Worm (Caenorhabditis elegans): ENCODE measurements around the gene idpp-6.

Gene idpp-6

DNA sequence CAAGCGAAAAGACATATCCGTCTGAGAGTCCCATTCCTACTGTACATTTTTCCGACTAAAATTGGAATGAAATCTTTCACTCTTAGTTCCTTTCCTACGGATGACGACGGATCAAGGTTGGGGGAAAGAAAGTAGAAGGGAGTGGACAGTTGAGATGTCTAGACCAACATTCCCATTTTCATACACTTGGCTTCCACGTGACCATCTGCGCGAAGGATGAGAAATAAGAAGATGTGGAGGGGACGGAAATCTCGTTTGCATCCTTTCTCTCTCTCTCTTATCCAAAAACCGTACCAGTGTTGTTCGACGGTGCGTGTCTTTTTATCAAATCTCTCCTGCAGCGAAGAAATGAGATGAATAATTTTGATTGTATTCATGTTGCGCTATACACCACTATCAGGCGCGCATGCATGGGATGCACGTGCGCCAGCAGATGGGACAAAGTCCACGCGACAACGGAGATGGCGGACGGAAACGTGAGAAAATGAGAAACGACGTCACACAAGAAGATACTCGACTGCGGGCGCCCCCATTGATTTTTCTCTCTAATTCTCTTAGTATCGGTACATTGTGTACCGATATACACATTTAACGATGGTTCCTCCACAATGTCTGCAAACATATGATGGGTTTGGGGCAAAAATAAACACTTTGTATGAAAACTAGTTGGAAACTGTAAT is 45.5 kb upstream of the idpp-6 start (continued):
- TF ChIP-seq unc-86 (tag; optimal IDR thresholded peaks at IDR 0.05) = peak; percentile 90
- TF ChIP-seq egl-27 (tag; optimal IDR thresholded peaks at IDR 0.05) = peak; percentile 93 to 96
- peak; percentile 48 for TF ChIP-seq vab-15 (tag; optimal IDR thresholded peaks at IDR 0.05)
- peak; percentile 100 for TF ChIP-seq nhr-85 (tag)
- TF ChIP-seq nhr-28 (tag; optimal IDR thresholded peaks at IDR 0.05) = no peak
- TF ChIP-seq snu-23 (GFP tag; optimal IDR thresholded peaks at IDR 0.05) = peak; percentile 97
- TF ChIP-seq lin-35 (GFP tag; optimal IDR thresholded peaks at IDR 0.05) = peak; percentile 56 to 75
- TF ChIP-seq pax-3 (tag; optimal IDR thresholded peaks at IDR 0.05) = peak; percentile 85
- peak; percentile 68 for TF ChIP-seq C16A3.4 (tag; optimal IDR thresholded peaks at IDR 0.05)
- TF ChIP-seq alr-1 (tag; optimal IDR thresholded peaks at IDR 0.05; ENCODE audit: borderline replicate concordance) = no peak
- no peak for TF ChIP-seq lin-15B (tag; optimal IDR thresholded peaks at IDR 0.05)
- no peak for TF ChIP-seq ets-5 (GFP tag; IDR thresholded peaks at IDR 0.05)
- peak; percentile 90 for TF ChIP-seq fkh-8 (tag; optimal IDR thresholded peaks at IDR 0.05)
- peak; percentile 78 for TF ChIP-seq skn-1 (tag; optimal IDR thresholded peaks at IDR 0.05)
- peak; percentile 81 for TF ChIP-seq egl-13 (tag; optimal IDR thresholded peaks at IDR 0.05)
- TF ChIP-seq nhr-90 (tag; optimal IDR thresholded peaks at IDR 0.05; ENCODE audit: poor library complexity) = peak; percentile 97
- TF ChIP-seq lin-13 (GFP tag; optimal IDR thresholded peaks at IDR 0.05) = peak; percentile 68
- TF ChIP-seq ama-1 (optimal IDR thresholded peaks at IDR 0.05) = no peak
- TF ChIP-seq ceh-8 (GFP tag; optimal IDR thresholded peaks at IDR 0.05) = no peak
- no peak for TF ChIP-seq Y116A8C.19 (tag; optimal IDR thresholded peaks at IDR 0.05; ENCODE audit: borderline replicate concordance)
- TF ChIP-seq hlh-17 (GFP tag; optimal IDR thresholded peaks at IDR 0.05; ENCODE audit: borderline replicate concordance) = no peak
- TF ChIP-seq nhr-77 (tag; optimal IDR thresholded peaks at IDR 0.05) = peak; percentile 82
- peak; percentile 91 for TF ChIP-seq dsc-1 (tag; optimal IDR thresholded peaks at IDR 0.05)
- TF ChIP-seq xbp-1 (tag; optimal IDR thresholded peaks at IDR 0.05) = peak; percentile 97
- TF ChIP-seq isw-1 (GFP tag; IDR thresholded peaks at IDR 0.05) = peak; percentile 50
- TF ChIP-seq fos-1 (tag; optimal IDR thresholded peaks at IDR 0.05) = peak; percentile 40
- peak in 2 of 3 experiments; percentile 45 to 54 for TF ChIP-seq ceh-82 (tag; optimal IDR thresholded peaks at IDR 0.05)
- peak; percentile 95 for TF ChIP-seq nhr-19 (GFP tag; conservative IDR thresholded peaks at IDR 0.05)
- TF ChIP-seq C04F5.9 (tag; optimal IDR thresholded peaks at IDR 0.05) = peak; percentile 23
- TF ChIP-seq lsy-2 (tag; optimal IDR thresholded peaks at IDR 0.05) = peak; percentile 75 to 82
- peak; percentile 98 for TF ChIP-seq tbx-2 (tag; optimal IDR thresholded peaks at IDR 0.05)
- TF ChIP-seq C34B4.2 (tag; optimal IDR thresholded peaks at IDR 0.05) = no peak
- TF ChIP-seq lir-3 (tag; optimal IDR thresholded peaks at IDR 0.05; ENCODE audit: poor library complexity) = peak; percentile 80
- TF ChIP-seq fkh-10 (GFP tag; optimal IDR thresholded peaks at IDR 0.05) = peak; percentile 64
- TF ChIP-seq pag-3 (tag; optimal IDR thresholded peaks at IDR 0.05; ENCODE audit: borderline replicate concordance, insufficient read depth) = no peak
- TF ChIP-seq lin-39 (tag; optimal IDR thresholded peaks at IDR 0.05) = peak; percentile 50
- peak; percentile 94 for TF ChIP-seq grh-1 (GFP tag; IDR thresholded peaks at IDR 0.05)
- no peak for TF ChIP-seq F16B12.6 (tag; optimal IDR thresholded peaks at IDR 0.05)
- TF ChIP-seq elt-2 (tag; optimal IDR thresholded peaks at IDR 0.05) = peak; percentile 89
- peak in 1 of 2 experiments; percentile 98 for TF ChIP-seq mdl-1 (tag; optimal IDR thresholded peaks at IDR 0.05)

DNA sequence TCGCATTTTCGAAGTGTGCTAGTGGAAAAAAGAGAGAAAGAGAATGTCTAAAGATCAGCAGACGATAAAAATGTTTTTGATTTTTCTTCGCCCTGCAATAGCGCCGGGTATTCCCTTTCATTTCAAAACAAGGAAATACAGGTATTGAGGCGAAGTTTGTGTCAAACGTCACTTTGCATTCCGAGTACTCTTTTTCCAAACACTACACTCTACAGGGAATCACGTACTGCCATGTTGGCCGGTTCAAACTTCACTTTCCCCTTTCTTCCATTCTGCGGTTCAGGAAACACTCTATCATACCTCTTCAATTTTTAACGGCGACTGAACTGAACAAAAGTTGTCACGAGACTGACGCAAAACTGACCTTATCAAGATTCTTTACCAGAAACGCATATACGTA is 44.4 kb upstream of the idpp-6 start:
- TF ChIP-seq mef-2 (tag; optimal IDR thresholded peaks at IDR 0.05) (no peak), rnt-1 (tag; optimal IDR thresholded peaks at IDR 0.05) (no peak), fkh-10 (GFP tag; optimal IDR thresholded peaks at IDR 0.05) (no peak), C04F5.9 (tag; optimal IDR thresholded peaks at IDR 0.05) (no peak), alr-1 (tag; optimal IDR thresholded peaks at IDR 0.05; ENCODE audit: borderline replicate concordance) (no peak), mab-9 (GFP tag; IDR thresholded peaks at IDR 0.05) (0 out of 2 replicates have a peak, but pooled peaks have one; percentile 8), blmp-1 (tag; optimal IDR thresholded peaks at IDR 0.05) (peak; percentile 80), lin-14 (GFP tag; optimal IDR thresholded peaks at IDR 0.05) (no peak), sox-4 (tag; optimal IDR thresholded peaks at IDR 0.05) (no peak), lin-13 (GFP tag; optimal IDR thresholded peaks at IDR 0.05) (no peak)
